Fruit fly (Drosophila melanogaster): Measurements from ENCODE around the gene CG10646.

The CG10646 gene

DNA sequence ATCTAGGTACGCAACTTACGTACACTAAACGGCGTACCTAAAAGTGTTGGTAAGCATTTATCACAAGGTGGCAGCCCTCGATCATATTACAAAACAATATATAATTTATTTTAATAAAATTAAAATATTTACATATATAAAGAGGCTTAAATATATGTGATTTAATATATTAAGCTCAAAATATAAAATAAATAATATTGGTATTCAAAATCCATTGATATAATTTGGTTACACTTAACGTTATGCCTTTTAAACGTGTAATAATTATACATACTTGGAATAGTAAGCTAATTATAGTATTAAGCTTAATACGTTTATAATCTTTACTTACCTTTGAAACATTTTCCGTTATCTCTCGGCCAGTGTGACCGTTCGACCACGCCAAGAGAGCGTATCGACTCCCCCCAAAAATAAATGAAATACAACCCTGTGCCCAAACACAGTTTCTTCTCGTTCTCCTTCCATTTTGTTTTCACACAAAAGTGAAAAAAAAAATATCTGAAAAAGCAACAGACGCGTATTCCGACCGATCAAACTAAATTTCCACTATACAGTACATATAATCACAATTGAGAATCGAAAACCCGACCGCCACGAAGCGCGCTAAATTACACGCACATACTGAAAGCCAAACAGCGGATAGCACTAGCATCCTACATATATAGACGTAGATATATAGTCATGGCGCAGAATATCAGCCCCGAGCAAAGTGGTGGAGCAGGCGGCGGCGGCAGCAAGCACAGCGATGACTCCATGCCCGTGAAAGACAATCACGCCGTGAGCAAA is at the start of gene CG10646, which contains the start of gene vih (continued):
- TF ChIP-seq abd-A (tag; optimal IDR thresholded peaks at IDR 0.05) (no peak), usp (GFP tag; optimal IDR thresholded peaks at IDR 0.05) (no peak), Myb (GFP tag; optimal IDR thresholded peaks at IDR 0.05) (peak; percentile 90), HLHmδ (GFP tag; optimal IDR thresholded peaks at IDR 0.05) (no peak), CG7928 (GFP tag; optimal IDR thresholded peaks at IDR 0.05) (no peak), YL-1 (GFP tag; optimal IDR thresholded peaks at IDR 0.05) (peak; percentile 88), ci (GFP tag; IDR thresholded peaks at IDR 0.05) (0 out of 3 replicates have a peak, but pooled peaks have one; percentile 6), kah (GFP tag; optimal IDR thresholded peaks at IDR 0.05) (no peak), Mad (GFP tag; optimal IDR thresholded peaks at IDR 0.05) (no peak), sug (tag; optimal IDR thresholded peaks at IDR 0.05) (peak; percentile 45), eve (GFP tag; optimal IDR thresholded peaks at IDR 0.05) (no peak), CG10321 (GFP tag; IDR thresholded peaks at IDR 0.05) (no peak), CG9817 (tag; optimal IDR thresholded peaks at IDR 0.05) (no peak), jigr1 (GFP tag; IDR thresholded peaks at IDR 0.05) (no peak), sisA (GFP tag; IDR thresholded peaks at IDR 0.05) (no peak), fd96Cb (tag; optimal IDR thresholded peaks at IDR 0.05) (peak; percentile 13), CG17361 (GFP tag; IDR thresholded peaks at IDR 0.05) (peak; percentile 73), Ptx1 (GFP tag; IDR thresholded peaks at IDR 0.05) (peak; percentile 39; the same call in 1 of the 2 replicates), CG3163 (GFP tag; optimal IDR thresholded peaks at IDR 0.05) (no peak), CG8359 (GFP tag; optimal IDR thresholded peaks at IDR 0.05; ENCODE audit: borderline replicate concordance) (no peak), CG11560 (tag; IDR thresholded peaks at IDR 0.05) (no peak), Xrp1 (GFP tag; IDR thresholded peaks at IDR 0.05) (0 out of 2 replicates have a peak, but pooled peaks have one; percentile 7), row (GFP tag; IDR thresholded peaks at IDR 0.05) (peak; percentile 63), peb (GFP tag; IDR thresholded peaks at IDR 0.05) (no peak), stc (GFP tag; IDR thresholded peaks at IDR 0.05) (no peak; the same call in 1 of the 2 replicates), CG11247 (GFP tag; IDR thresholded peaks at IDR 0.05) (no peak), CG3065 (GFP tag; optimal IDR thresholded peaks at IDR 0.05) (no peak), ap (GFP tag; IDR thresholded peaks at IDR 0.05) (no peak), CG11695 (GFP tag; IDR thresholded peaks at IDR 0.05) (no peak), CG6254 (GFP tag; optimal IDR thresholded peaks at IDR 0.05) (no peak), Dfd (GFP tag; optimal IDR thresholded peaks at IDR 0.05) (no peak), rib (GFP tag; IDR thresholded peaks at IDR 0.05) (no peak), CG10959 (GFP tag; IDR thresholded peaks at IDR 0.05) (no peak), dan (GFP tag; IDR thresholded peaks at IDR 0.05) (no peak), Sox102F (GFP tag; optimal IDR thresholded peaks at IDR 0.05) (no peak), CG3847 (GFP tag; IDR thresholded peaks at IDR 0.05) (0 out of 2 replicates have a peak, but pooled peaks have one; percentile 33), ato (GFP tag; IDR thresholded peaks at IDR 0.05; ENCODE audit: partially characterized antibody) (no peak), Fer2 (tag; optimal IDR thresholded peaks at IDR 0.05) (peak; percentile 28), CG18599 (GFP tag; optimal IDR thresholded peaks at IDR 0.05) (peak; percentile 50), CG1603 (tag; optimal IDR thresholded peaks at IDR 0.05) (peak; percentile 71), CG18262 (tag; optimal IDR thresholded peaks at IDR 0.05) (peak; percentile 60), CkIIα-i1 (GFP tag; IDR thresholded peaks at IDR 0.05) (no peak), tll (GFP tag; optimal IDR thresholded peaks at IDR 0.05) (no peak), kay (GFP tag; optimal IDR thresholded peaks at IDR 0.05) (peak; percentile 13), mam (GFP tag; optimal IDR thresholded peaks at IDR 0.05) (peak; percentile 45), CG16779 (GFP tag; IDR thresholded peaks at IDR 0.05) (no peak), Aef1 (GFP tag; IDR thresholded peaks at IDR 0.05) (no peak), CG6175 (GFP tag; IDR thresholded peaks at IDR 0.05) (no peak), Vsx1 (GFP tag; optimal IDR thresholded peaks at IDR 0.05) (peak; percentile 74), CG31365 (tag; optimal IDR thresholded peaks at IDR 0.05) (no peak)
